Fruit fly (Drosophila melanogaster) whole organism, embryonic: ENCODE results near the gene CG31102.

Source experiments
- Atf-2 ChIP-seq: fragments of 200-800 bp; sonication (Bioruptor generic); optimal IDR thresholded peaks from 2 replicates; lab custom pipeline; 2016; ENCODE audit warnings: missing biosample characterization, missing genetic modification characterization
- CG10979 ChIP-seq: fragments of 200-800 bp; sonication (Bioruptor generic); optimal IDR thresholded peaks from 2 replicates; lab custom pipeline; 2018; ENCODE audit warnings: missing biosample characterization, mild to moderate bottlenecking, missing genetic modification characterization, moderate library complexity
- CG11093 ChIP-seq: fragments of 200-800 bp; sonication (Bioruptor generic); IDR thresholded peaks from 3 replicates; pipeline ENCODE4 v1.3.6; 2022; ENCODE audit warnings: missing biosample characterization, missing genetic modification characterization
- CG12769 ChIP-seq: fragments of 200-800 bp; sonication (Bioruptor generic); optimal IDR thresholded peaks from 2 replicates; lab custom pipeline; 2019; ENCODE audit warnings: missing biosample characterization, mild to moderate bottlenecking, missing genetic modification characterization, moderate library complexity
- CG16863 ChIP-seq: fragments of 200-800 bp; sonication (Bioruptor generic); optimal IDR thresholded peaks from 3 replicates; lab custom pipeline; 2016; ENCODE audit warnings: missing biosample characterization, missing genetic modification characterization
- CG17361 ChIP-seq: fragments of 200-800 bp; sonication (Bioruptor generic); IDR thresholded peaks from 3 replicates; pipeline ENCODE4 v1.3.6; 2022; ENCODE audit warnings: missing biosample characterization, missing genetic modification characterization
- CG17912 ChIP-seq: fragments of 200-800 bp; sonication (Bioruptor generic); optimal IDR thresholded peaks from 2 replicates; lab custom pipeline; 2018; ENCODE audit warnings: missing biosample characterization, mild to moderate bottlenecking, missing genetic modification characterization
- CG18599 ChIP-seq: fragments of 200-800 bp; sonication (Bioruptor generic); optimal IDR thresholded peaks from 3 replicates; lab custom pipeline; 2017; ENCODE audit warnings: missing biosample characterization, missing genetic modification characterization, mild to moderate bottlenecking, moderate library complexity, missing genetic modification reagents
- CG2199 ChIP-seq: fragments of 200-800 bp; sonication (Bioruptor generic); IDR thresholded peaks from 3 replicates; pipeline ENCODE4 v1.3.6; 2022; ENCODE audit warnings: missing biosample characterization, missing genetic modification characterization
- CG30020 ChIP-seq: fragments of 200-800 bp; optimal IDR thresholded peaks from 2 replicates; lab custom pipeline; 2019; ENCODE audit warnings: missing biosample characterization, mild to moderate bottlenecking, missing genetic modification characterization, moderate library complexity
- CG32767 ChIP-seq: fragments of 200-800 bp; sonication (Bioruptor generic); IDR thresholded peaks from 2 replicates; pipeline ENCODE4 v1.3.6; 2022; ENCODE audit warnings: missing biosample characterization, missing genetic modification characterization
- CG4424 ChIP-seq: fragments of 200-800 bp; sonication (Bioruptor generic); optimal IDR thresholded peaks from 3 replicates; lab custom pipeline; 2016; ENCODE audit warnings: missing biosample characterization, missing genetic modification characterization
- CG4707 ChIP-seq: fragments of 200-800 bp; sonication (Bioruptor generic); optimal IDR thresholded peaks from 2 replicates; lab custom pipeline; 2018; ENCODE audit warnings: missing biosample characterization, mild to moderate bottlenecking, missing genetic modification characterization, moderate library complexity
- CG6654 ChIP-seq: fragments of 200-800 bp; sonication (Bioruptor generic); optimal IDR thresholded peaks from 2 replicates; lab custom pipeline; 2017; ENCODE audit warnings: missing biosample characterization, mild to moderate bottlenecking, missing genetic modification characterization
- CG6854 ChIP-seq: fragments of 200-800 bp; sonication (Bioruptor generic); optimal IDR thresholded peaks from 3 replicates; lab custom pipeline; 2017; ENCODE audit warnings: missing biosample characterization, mild to moderate bottlenecking, missing genetic modification characterization
- CG7987 ChIP-seq: fragments of 200-800 bp; sonication (Bioruptor generic); optimal IDR thresholded peaks from 2 replicates; lab custom pipeline; 2018; ENCODE audit warnings: missing biosample characterization, mild to moderate bottlenecking, missing genetic modification characterization, moderate library complexity
- CG9215 ChIP-seq: fragments of 200-800 bp; sonication (Bioruptor generic); IDR thresholded peaks from 2 replicates; pipeline ENCODE4 v1.3.6; 2022; ENCODE audit warnings: missing biosample characterization, missing genetic modification characterization
- CG9797 ChIP-seq: fragments of 200-800 bp; sonication (Bioruptor generic); optimal IDR thresholded peaks from 3 replicates; lab custom pipeline; 2018; ENCODE audit warnings: missing biosample characterization, mild to moderate bottlenecking, missing genetic modification characterization
- CG9932 ChIP-seq: fragments of 200-800 bp; sonication (Bioruptor generic); IDR thresholded peaks from 2 replicates; pipeline ENCODE4 v1.3.6; 2022; ENCODE audit warnings: missing biosample characterization, missing genetic modification characterization
- Camta ChIP-seq: fragments of 200-800 bp; sonication (Bioruptor generic); optimal IDR thresholded peaks from 2 replicates; lab custom pipeline; 2016; ENCODE audit warnings: missing biosample characterization, missing genetic modification characterization
- Chrac-16 ChIP-seq: fragments of 200-800 bp; sonication (Bioruptor generic); optimal IDR thresholded peaks from 3 replicates; lab custom pipeline; 2016; ENCODE audit warnings: missing biosample characterization, missing genetic modification characterization
- Dek ChIP-seq: fragments of 200-800 bp; sonication (Bioruptor generic); optimal IDR thresholded peaks from 3 replicates; lab custom pipeline; 2019; ENCODE audit warnings: missing biosample characterization, mild to moderate bottlenecking, missing genetic modification characterization, moderate library complexity
- Dip2 ChIP-seq: fragments of 200-800 bp; sonication (Bioruptor generic); IDR thresholded peaks from 2 replicates; pipeline ENCODE4 v1.3.6; 2022; ENCODE audit warnings: missing biosample characterization, missing genetic modification characterization
- ERR ChIP-seq: fragments of 200-800 bp; sonication (Bioruptor generic); optimal IDR thresholded peaks from 2 replicates; lab custom pipeline; 2016; ENCODE audit warnings: missing biosample characterization, missing genetic modification characterization
- GATAe ChIP-seq: fragments of 200-800 bp; sonication (Bioruptor generic); conservative IDR thresholded peaks from 2 replicates; pipeline ENCODE4 v1.3.6; 2022; ENCODE audit warnings: missing biosample characterization, missing genetic modification characterization
- Hmx ChIP-seq: fragments of 200-800 bp; sonication (Bioruptor generic); optimal IDR thresholded peaks from 2 replicates; lab custom pipeline; 2016; ENCODE audit warnings: missing biosample characterization, missing genetic modification characterization
- Hr39 ChIP-seq: fragments of >200 bp; optimal IDR thresholded peaks from 2 replicates; lab custom pipeline; 2017
- Hr51 ChIP-seq, 2 experiments: fragments of 200-800 bp; sonication (Bioruptor generic); optimal IDR thresholded peaks; 2 replicates in 1 of 2; 3 replicates in 1 of 2; lab custom pipeline; 2016 to 2018; ENCODE audit warnings: missing biosample characterization in 2 of 2, missing genetic modification characterization in 2 of 2, mild to moderate bottlenecking in 1 of 2, moderate library complexity in 1 of 2
- Jarid2 ChIP-seq: fragments of 200-800 bp; sonication (Bioruptor generic); optimal IDR thresholded peaks from 3 replicates; lab custom pipeline; 2017; ENCODE audit warnings: mild to moderate bottlenecking, missing biosample characterization, missing genetic modification reagents, missing genetic modification characterization
- Kr ChIP-seq: fragments of 200-800 bp; sonication (Bioruptor generic); optimal IDR thresholded peaks from 2 replicates; lab custom pipeline; 2017; ENCODE audit warnings: missing biosample characterization, mild to moderate bottlenecking, missing genetic modification characterization
- NK7.1 ChIP-seq: fragments of 200-800 bp; sonication (Bioruptor generic); optimal IDR thresholded peaks from 3 replicates; lab custom pipeline; 2016; ENCODE audit warnings: missing biosample characterization, missing genetic modification characterization
- Optix ChIP-seq: fragments of 200-800 bp; sonication (Bioruptor generic); IDR thresholded peaks from 3 replicates; pipeline ENCODE4 v1.3.6; 2022; ENCODE audit warnings: missing biosample characterization, missing genetic modification characterization
- Sox100B ChIP-seq: fragments of 200-800 bp; sonication (Bioruptor generic); optimal IDR thresholded peaks from 3 replicates; lab custom pipeline; 2018; ENCODE audit warnings: missing biosample characterization, mild to moderate bottlenecking, missing genetic modification characterization
- al ChIP-seq: fragments of 200-800 bp; sonication (Bioruptor generic); IDR thresholded peaks from 2 replicates; pipeline ENCODE4 v1.3.6; 2022; ENCODE audit warnings: missing biosample characterization, missing genetic modification characterization
- ato ChIP-seq: fragments of 200-800 bp; sonication (Bioruptor generic); IDR thresholded peaks from 2 replicates; pipeline ENCODE4 v1.3.6; 2022; ENCODE audit warnings: missing biosample characterization, missing genetic modification characterization; ENCODE audit not compliant: partially characterized antibody
- chm ChIP-seq: fragments of 200-800 bp; sonication (Bioruptor generic); IDR thresholded peaks from 2 replicates; pipeline ENCODE4 v1.3.6; 2022; ENCODE audit warnings: missing biosample characterization, missing genetic modification characterization
- da ChIP-seq: fragments of 200-800 bp; sonication (Bioruptor generic); optimal IDR thresholded peaks from 2 replicates; lab custom pipeline; 2016; ENCODE audit warnings: missing biosample characterization, missing genetic modification characterization
- dimm ChIP-seq: fragments of 200-800 bp; sonication (Bioruptor generic); IDR thresholded peaks from 2 replicates; pipeline ENCODE4 v1.3.6; 2022; ENCODE audit warnings: missing biosample characterization, missing genetic modification characterization
- dm ChIP-seq: fragments of 200-800 bp; sonication (Bioruptor generic); optimal IDR thresholded peaks from 3 replicates; lab custom pipeline; 2016; ENCODE audit warnings: missing biosample characterization, missing genetic modification characterization
- ewg ChIP-seq: fragments of 200-800 bp; sonication (Bioruptor generic); optimal IDR thresholded peaks from 3 replicates; lab custom pipeline; 2017; ENCODE audit warnings: mild to moderate bottlenecking, missing biosample characterization, missing genetic modification reagents, missing genetic modification characterization
- gce ChIP-seq: fragments of 200-800 bp; sonication (Bioruptor generic); IDR thresholded peaks from 3 replicates; pipeline ENCODE4 v1.3.6; 2022; ENCODE audit warnings: missing biosample characterization, missing genetic modification characterization
- hbn ChIP-seq: fragments of 200-800 bp; sonication (Bioruptor generic); IDR thresholded peaks from 2 replicates; pipeline ENCODE4 v1.3.6; 2022; ENCODE audit warnings: missing biosample characterization, missing genetic modification characterization; ENCODE audit not compliant: partially characterized antibody
- kay ChIP-seq: fragments of 200-800 bp; sonication (Bioruptor generic); optimal IDR thresholded peaks from 2 replicates; lab custom pipeline; 2016; ENCODE audit warnings: missing biosample characterization, missing genetic modification characterization
- ken ChIP-seq: fragments of 200-800 bp; sonication (Bioruptor generic); IDR thresholded peaks from 3 replicates; pipeline ENCODE4 v1.3.6; 2022; ENCODE audit warnings: missing biosample characterization, missing genetic modification characterization
- lab ChIP-seq: fragments of 200-800 bp; sonication (Bioruptor generic); optimal IDR thresholded peaks from 3 replicates; lab custom pipeline; 2017; ENCODE audit warnings: missing biosample characterization, missing genetic modification characterization, mild to moderate bottlenecking, moderate library complexity, missing genetic modification reagents
- onecut ChIP-seq: fragments of 200-800 bp; sonication (Bioruptor generic); IDR thresholded peaks from 2 replicates; pipeline ENCODE4 v1.3.6; 2022; ENCODE audit warnings: missing biosample characterization, missing genetic modification characterization
- prd ChIP-seq, 3 experiments: fragments of >200 bp in 2 of 3; fragments of 200-800 bp in 1 of 3; sonication (Bioruptor generic) in 1 of 3; optimal IDR thresholded peaks in 2 of 3; IDR thresholded peaks in 1 of 3; 2 replicates in 2 of 3; 3 replicates in 1 of 3; pipeline versions ENCODE4 v1.3.6 to Lab custom; 2017 to 2022; ENCODE audit warnings: missing biosample characterization in 1 of 3, missing genetic modification characterization in 1 of 3
- slbo ChIP-seq: fragments of 200-800 bp; sonication (Bioruptor generic); IDR thresholded peaks from 2 replicates; pipeline ENCODE4 v1.3.6; 2022; ENCODE audit warnings: missing biosample characterization, missing genetic modification characterization
- stwl ChIP-seq: fragments of 200-800 bp; sonication (Bioruptor generic); optimal IDR thresholded peaks from 3 replicates; lab custom pipeline; 2018; ENCODE audit warnings: missing biosample characterization, mild to moderate bottlenecking, missing genetic modification characterization, moderate library complexity
- trem ChIP-seq: fragments of 200-800 bp; optimal IDR thresholded peaks from 3 replicates; lab custom pipeline; 2019; ENCODE audit warnings: missing biosample characterization, mild to moderate bottlenecking, missing genetic modification characterization, moderate library complexity

The CG31102 gene

dm6 chr3R:25247379-25247869 lies 48.0 kb downstream of the CG31102 start, which contains the start of the genes RpS27 and Nup37 (continued):
- peak; percentile 99 for TF ChIP-seq NK7.1
- peak; percentile 95 for TF ChIP-seq Dek (tag; lab: Kevin White, UChicago)
- peak; percentile 92 for TF ChIP-seq dimm (GFP tag; lab: Robert Waterston, UW)
- TF ChIP-seq trem (tag; lab: Kevin White, UChicago): peak; percentile 94
- TF ChIP-seq gce (GFP tag; lab: Robert Waterston, UW): peak; percentile 98
- no peak for TF ChIP-seq ato
- peak; percentile 96 for TF ChIP-seq Optix (GFP tag; lab: Robert Waterston, UW)
- TF ChIP-seq Kr (GFP tag; lab: Kevin White, UChicago): peak; percentile 97
- peak; percentile 95 for TF ChIP-seq al (GFP tag; lab: Robert Waterston, UW)
- peak; percentile 99 for TF ChIP-seq lab (GFP tag; lab: Kevin White, UChicago)
- peak; percentile 94 for TF ChIP-seq CG6654 (GFP tag; lab: Kevin White, UChicago)
- peak; percentile 97 for TF ChIP-seq Atf-2 (GFP tag; lab: Kevin White, UChicago)
- peak; percentile 96 for TF ChIP-seq CG2199 (GFP tag; lab: Robert Waterston, UW)
- peak; percentile 91 for TF ChIP-seq CG9215 (GFP tag; lab: Robert Waterston, UW)
- peak; percentile 94 for TF ChIP-seq Jarid2
- TF ChIP-seq CG11093 (GFP tag; lab: Robert Waterston, UW): peak; percentile 85
- TF ChIP-seq dm (GFP tag; lab: Kevin White, UChicago): peak; percentile 99
- peak; percentile 100 for TF ChIP-seq CG7987 (GFP tag; lab: Kevin White, UChicago)
- peak; percentile 97 for TF ChIP-seq CG4707 (GFP tag; lab: Kevin White, UChicago)
- TF ChIP-seq Camta (GFP tag; lab: Kevin White, UChicago): peak; percentile 98
- TF ChIP-seq CG30020 (tag; lab: Kevin White, UChicago): peak; percentile 82
- peak; percentile 80 for TF ChIP-seq CG32767 (GFP tag; lab: Robert Waterston, UW)
- peak; percentile 98 for TF ChIP-seq CG12769 (tag; lab: Kevin White, UChicago)
- TF ChIP-seq ewg (GFP tag; lab: Kevin White, UChicago): peak; percentile 95
- TF ChIP-seq GATAe (GFP tag; lab: Robert Waterston, UW): peak; percentile 87
- no peak for TF ChIP-seq Hr39
- peak; percentile 99 for TF ChIP-seq CG17361 (GFP tag; lab: Robert Waterston, UW)
- peak; percentile 98 for TF ChIP-seq slbo
- TF ChIP-seq CG4424: peak; percentile 98
- peak; percentile 92 to 99 for TF ChIP-seq Hr51 (GFP tag; optimal IDR thresholded peaks at IDR 0.05; lab: Kevin White, UChicago)
- peak; percentile 96 for TF ChIP-seq CG9797
- peak; percentile 86 for TF ChIP-seq Hmx (GFP tag; lab: Kevin White, UChicago)
- TF ChIP-seq CG16863 (GFP tag; lab: Kevin White, UChicago): peak; percentile 98
- peak; percentile 97 for TF ChIP-seq CG6854
- TF ChIP-seq kay (GFP tag; lab: Kevin White, UChicago): peak; percentile 93
- TF ChIP-seq onecut (GFP tag; lab: Robert Waterston, UW): peak; percentile 97
- no peak for TF ChIP-seq prd (optimal IDR thresholded peaks at IDR 0.05; lab: Kevin White, UChicago)
- TF ChIP-seq prd (GFP tag; IDR thresholded peaks at IDR 0.05; lab: Robert Waterston, UW): peak; percentile 91
- 0 out of 2 replicates have a peak, but pooled peaks have one; percentile 14 for TF ChIP-seq Dip2 (GFP tag; lab: Robert Waterston, UW)
- peak; percentile 97 for TF ChIP-seq Sox100B (GFP tag; lab: Kevin White, UChicago)
- peak; percentile 99 for TF ChIP-seq chm (GFP tag; lab: Robert Waterston, UW)
- TF ChIP-seq da: peak; percentile 99
- peak; percentile 95 for TF ChIP-seq stwl (tag; lab: Kevin White, UChicago)
- TF ChIP-seq CG17912 (GFP tag; lab: Kevin White, UChicago): peak; percentile 100
- TF ChIP-seq CG10979: peak; percentile 86
- peak; percentile 98 for TF ChIP-seq CG18599 (GFP tag; lab: Kevin White, UChicago)
- TF ChIP-seq Chrac-16 (GFP tag; lab: Kevin White, UChicago): peak; percentile 91
- no peak for TF ChIP-seq hbn
- peak; percentile 90 for TF ChIP-seq ERR (GFP tag; lab: Kevin White, UChicago)
- peak; percentile 99 for TF ChIP-seq ken (GFP tag; lab: Robert Waterston, UW)
- TF ChIP-seq CG9932 (GFP tag; lab: Robert Waterston, UW): peak; percentile 98
